Worm (Caenorhabditis elegans) whole organism, late embryonic: ENCODE results near the gene dim-1.

Experiments
- nhr-232 ChIP-seq: sonication (generic microtip); optimal IDR thresholded peaks from 2 replicates; lab custom pipeline; 2016; ENCODE audit warnings: missing genetic modification characterization, missing compliant biosample characterization
- pag-3 ChIP-seq: sonication (generic microtip); optimal IDR thresholded peaks from 2 replicates; lab custom pipeline; 2016; ENCODE audit warnings: missing compliant biosample characterization, missing genetic modification characterization, borderline replicate concordance
- ztf-16 ChIP-seq: sonication (generic microtip); optimal IDR thresholded peaks from 2 replicates; lab custom pipeline; 2017; ENCODE audit warnings: missing genetic modification characterization, missing compliant biosample characterization

DNA sequence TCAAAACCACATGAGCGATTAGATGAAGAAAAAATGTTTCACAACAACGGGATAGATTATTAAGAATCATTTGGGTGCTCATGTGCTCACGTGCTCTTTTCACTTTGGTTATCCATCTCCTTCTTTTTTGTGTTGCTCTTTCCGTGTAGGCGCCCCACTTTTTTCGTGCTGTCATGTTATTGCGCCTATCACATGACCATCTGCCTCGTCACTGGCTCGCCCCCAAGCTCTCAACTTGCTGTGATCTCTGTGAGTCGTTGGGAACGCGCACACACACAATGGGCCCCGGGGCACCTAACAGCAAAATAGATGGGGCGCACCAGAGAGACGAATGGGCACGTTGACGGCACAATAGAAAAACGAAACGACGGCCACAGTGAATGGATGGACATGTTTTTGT lies 36.4 kb downstream of the dim-1 start:
- TF ChIP-seq nhr-232 (no peak), pag-3 (no peak), ztf-16 (no peak)
